Fruit fly (Drosophila melanogaster) whole organism, prepupa: Measurements from ENCODE around the gene CG11596.

Source experiments
- Blimp-1 ChIP-seq: fragments of 200-800 bp; sonication (Bioruptor generic); optimal IDR thresholded peaks from 3 replicates; lab custom pipeline; 2017; ENCODE audit warnings: missing biosample characterization, missing genetic modification characterization, mild to moderate bottlenecking, moderate library complexity, missing genetic modification reagents
- CG10631 ChIP-seq: fragments of 200-800 bp; sonication (Bioruptor generic); optimal IDR thresholded peaks from 2 replicates; lab custom pipeline; 2016; ENCODE audit warnings: missing biosample characterization, missing genetic modification characterization
- CG11294 ChIP-seq: fragments of 200-800 bp; sonication (Bioruptor generic); IDR thresholded peaks from 2 replicates; pipeline ENCODE4 v1.3.6; 2022; ENCODE audit warnings: missing biosample characterization, missing genetic modification characterization
- CG11762 ChIP-seq: fragments of 200-800 bp; sonication (Bioruptor generic); optimal IDR thresholded peaks from 3 replicates; lab custom pipeline; 2016; ENCODE audit warnings: missing biosample characterization, missing genetic modification characterization; ENCODE audit not compliant: insufficient read depth
- CG15336 ChIP-seq: fragments of 200-800 bp; sonication (Bioruptor generic); IDR thresholded peaks from 2 replicates; pipeline ENCODE4 v1.3.6; 2022; ENCODE audit warnings: missing biosample characterization, missing genetic modification characterization
- CG1621 ChIP-seq: fragments of 200-800 bp; sonication (Bioruptor generic); optimal IDR thresholded peaks from 3 replicates; lab custom pipeline; 2018; ENCODE audit warnings: missing biosample characterization, mild to moderate bottlenecking, missing genetic modification characterization
- CG16779 ChIP-seq: fragments of 200-800 bp; sonication (Bioruptor generic); optimal IDR thresholded peaks from 3 replicates; lab custom pipeline; 2017; ENCODE audit warnings: missing biosample characterization, mild to moderate bottlenecking, missing genetic modification characterization
- CG3032 ChIP-seq: fragments of 200-800 bp; optimal IDR thresholded peaks from 2 replicates; lab custom pipeline; 2019; ENCODE audit warnings: missing biosample characterization, mild to moderate bottlenecking, missing genetic modification characterization, moderate library complexity
- CG31627 ChIP-seq: fragments of 200-800 bp; sonication (Bioruptor generic); optimal IDR thresholded peaks from 3 replicates; lab custom pipeline; 2016; ENCODE audit warnings: missing biosample characterization, missing genetic modification characterization
- CG34406 ChIP-seq: fragments of 200-800 bp; sonication (Bioruptor generic); optimal IDR thresholded peaks from 3 replicates; lab custom pipeline; 2016; ENCODE audit warnings: missing biosample characterization, missing genetic modification characterization
- CG3919 ChIP-seq: fragments of 200-800 bp; sonication (Bioruptor generic); optimal IDR thresholded peaks from 3 replicates; lab custom pipeline; 2016; ENCODE audit warnings: missing biosample characterization, missing genetic modification characterization
- CG4318 ChIP-seq: fragments of 200-800 bp; sonication (Bioruptor generic); optimal IDR thresholded peaks from 3 replicates; lab custom pipeline; 2017; ENCODE audit warnings: missing biosample characterization, mild to moderate bottlenecking, missing genetic modification characterization
- CG6276 ChIP-seq: fragments of 200-800 bp; sonication (Bioruptor generic); optimal IDR thresholded peaks from 2 replicates; lab custom pipeline; 2017; ENCODE audit warnings: missing biosample characterization, mild to moderate bottlenecking, missing genetic modification characterization
- CG6808 ChIP-seq: fragments of 200-800 bp; sonication (Bioruptor generic); optimal IDR thresholded peaks from 3 replicates; lab custom pipeline; 2017; ENCODE audit warnings: missing biosample characterization, missing genetic modification characterization, mild to moderate bottlenecking, moderate library complexity, missing genetic modification reagents
- CG6854 ChIP-seq: fragments of 200-800 bp; sonication (Bioruptor generic); optimal IDR thresholded peaks from 2 replicates; lab custom pipeline; 2017; ENCODE audit warnings: missing biosample characterization, mild to moderate bottlenecking, missing genetic modification characterization
- CG7368 ChIP-seq: fragments of 200-800 bp; sonication (Bioruptor generic); optimal IDR thresholded peaks from 3 replicates; lab custom pipeline; 2016; ENCODE audit warnings: missing biosample characterization, missing genetic modification characterization
- CG8119 ChIP-seq: fragments of 200-800 bp; sonication (Bioruptor generic); IDR thresholded peaks from 3 replicates; pipeline ENCODE4 v1.3.6; 2022; ENCODE audit warnings: missing biosample characterization, missing genetic modification characterization
- CG8319 ChIP-seq: fragments of 200-800 bp; sonication (Bioruptor generic); optimal IDR thresholded peaks from 3 replicates; lab custom pipeline; 2016; ENCODE audit warnings: missing biosample characterization, missing genetic modification characterization
- CG9139 ChIP-seq: fragments of 200-800 bp; sonication (Bioruptor generic); optimal IDR thresholded peaks from 3 replicates; lab custom pipeline; 2017; ENCODE audit warnings: missing biosample characterization, mild to moderate bottlenecking, missing genetic modification characterization
- Eip75B ChIP-seq: fragments of 200-800 bp; sonication (Bioruptor generic); optimal IDR thresholded peaks from 3 replicates; lab custom pipeline; 2016; ENCODE audit warnings: missing biosample characterization, missing genetic modification characterization
- Eip78C ChIP-seq: fragments of 200-800 bp; sonication (Bioruptor generic); peaks from one replicate; lab custom pipeline; 2016; ENCODE audit warnings: missing biosample characterization, missing genetic modification characterization
- Eip93F ChIP-seq: fragments of 200-800 bp; sonication (Bioruptor generic); optimal IDR thresholded peaks from 2 replicates; lab custom pipeline; 2016; ENCODE audit warnings: missing biosample characterization, mild to moderate bottlenecking, missing genetic modification characterization
- Gug ChIP-seq: fragments of 200-800 bp; sonication (Bioruptor generic); IDR thresholded peaks from 2 replicates; pipeline ENCODE4 v1.3.6; 2022; ENCODE audit warnings: missing biosample characterization, missing genetic modification characterization
- Hr38 ChIP-seq: sonication (Bioruptor generic); optimal IDR thresholded peaks from 2 replicates; lab custom pipeline; 2016; ENCODE audit warnings: missing biosample characterization, missing genetic modification characterization
- Hr39 ChIP-seq: fragments of 200-800 bp; sonication (Bioruptor generic); optimal IDR thresholded peaks from 2 replicates; lab custom pipeline; 2016; ENCODE audit warnings: missing biosample characterization, missing genetic modification characterization
- Hr4 ChIP-seq: fragments of 200-800 bp; sonication (Bioruptor generic); optimal IDR thresholded peaks from 3 replicates; lab custom pipeline; 2016; ENCODE audit warnings: missing biosample characterization, missing genetic modification characterization
- Lpt ChIP-seq: fragments of 200-800 bp; sonication (Bioruptor generic); optimal IDR thresholded peaks from 3 replicates; lab custom pipeline; 2016; ENCODE audit warnings: missing biosample characterization, missing genetic modification characterization
- OdsH ChIP-seq: fragments of 200-800 bp; sonication (Bioruptor generic); optimal IDR thresholded peaks from 3 replicates; lab custom pipeline; 2016; ENCODE audit warnings: missing biosample characterization, missing genetic modification characterization
- Smox ChIP-seq: fragments of 200-800 bp; sonication (Bioruptor generic); optimal IDR thresholded peaks from 3 replicates; lab custom pipeline; 2016; ENCODE audit warnings: missing biosample characterization, missing genetic modification characterization
- Sox102F ChIP-seq: fragments of 200-800 bp; sonication (Bioruptor generic); optimal IDR thresholded peaks from 2 replicates; lab custom pipeline; 2016; ENCODE audit warnings: missing biosample characterization, mild to moderate bottlenecking, missing genetic modification characterization
- Sox14 ChIP-seq: fragments of 200-800 bp; sonication (Bioruptor generic); optimal IDR thresholded peaks from 3 replicates; lab custom pipeline; 2016; ENCODE audit warnings: missing biosample characterization, missing genetic modification characterization
- Sox15 ChIP-seq: fragments of 200-800 bp; sonication (Bioruptor generic); optimal IDR thresholded peaks from 3 replicates; lab custom pipeline; 2016; ENCODE audit warnings: missing biosample characterization, missing genetic modification characterization
- acj6 ChIP-seq: fragments of 200-800 bp; sonication (Bioruptor generic); optimal IDR thresholded peaks from 3 replicates; lab custom pipeline; 2016; ENCODE audit warnings: missing biosample characterization, missing genetic modification characterization
- cyc ChIP-seq: fragments of 200-800 bp; sonication (Bioruptor generic); optimal IDR thresholded peaks from 3 replicates; lab custom pipeline; 2016; ENCODE audit warnings: missing biosample characterization, missing genetic modification characterization
- dac ChIP-seq: fragments of 200-800 bp; sonication (Bioruptor generic); optimal IDR thresholded peaks from 2 replicates; lab custom pipeline; 2017; ENCODE audit warnings: missing biosample characterization, mild to moderate bottlenecking, missing genetic modification characterization
- eg ChIP-seq: fragments of 200-800 bp; sonication (Bioruptor generic); IDR thresholded peaks from 3 replicates; pipeline ENCODE4 v1.3.6; 2022; ENCODE audit warnings: missing biosample characterization, missing genetic modification characterization
- fd59A ChIP-seq: fragments of 200-800 bp; sonication (Bioruptor generic); optimal IDR thresholded peaks from 2 replicates; lab custom pipeline; 2017; ENCODE audit warnings: missing biosample characterization, mild to moderate bottlenecking, missing genetic modification characterization, missing genetic modification reagents
- fd85E ChIP-seq: fragments of 200-800 bp; sonication (Bioruptor generic); optimal IDR thresholded peaks from 3 replicates; lab custom pipeline; 2016; ENCODE audit warnings: missing biosample characterization, missing genetic modification characterization
- fkh ChIP-seq: fragments of 200-800 bp; sonication (Bioruptor generic); optimal IDR thresholded peaks from 3 replicates; lab custom pipeline; 2017; ENCODE audit warnings: missing biosample characterization, mild to moderate bottlenecking, missing genetic modification characterization, moderate library complexity
- lz ChIP-seq: fragments of 200-800 bp; sonication (Bioruptor generic); optimal IDR thresholded peaks from 3 replicates; lab custom pipeline; 2016; ENCODE audit warnings: missing biosample characterization, missing genetic modification characterization
- net ChIP-seq: fragments of 200-800 bp; sonication (Bioruptor generic); optimal IDR thresholded peaks from 3 replicates; lab custom pipeline; 2016; ENCODE audit warnings: missing biosample characterization, missing genetic modification characterization
- pdm3 ChIP-seq: fragments of 200-800 bp; sonication (Bioruptor generic); optimal IDR thresholded peaks from 3 replicates; lab custom pipeline; 2016; ENCODE audit warnings: missing biosample characterization, missing genetic modification characterization
- ss ChIP-seq, 2 experiments: fragments of 200-800 bp; sonication (Bioruptor generic); optimal IDR thresholded peaks; 2 replicates in 1 of 2; 3 replicates in 1 of 2; lab custom pipeline; 2017 to 2018; ENCODE audit warnings: mild to moderate bottlenecking in 2 of 2, missing biosample characterization in 2 of 2, missing genetic modification characterization in 2 of 2, moderate library complexity in 1 of 2
- svp ChIP-seq: fragments of 200-800 bp; sonication (Bioruptor generic); peaks from one replicate; lab custom pipeline; 2016; ENCODE audit warnings: missing biosample characterization, missing genetic modification characterization
- topi ChIP-seq: fragments of 200-800 bp; sonication (Bioruptor generic); optimal IDR thresholded peaks from 3 replicates; lab custom pipeline; 2016; ENCODE audit warnings: missing biosample characterization, missing genetic modification characterization
- vri ChIP-seq: fragments of 200-800 bp; sonication (Bioruptor generic); optimal IDR thresholded peaks from 3 replicates; lab custom pipeline; 2016; ENCODE audit warnings: missing biosample characterization, mild to moderate bottlenecking, missing genetic modification characterization

The CG11596 gene

dm6 chrX:1941669-1942092 is 14.2 kb downstream of the CG11596 start, which contains the start of gene Hr4 (continued):
- TF ChIP-seq CG6808, result no peak
- TF ChIP-seq CG15336 (GFP tag; lab: Robert Waterston, UW), result peak; percentile 62; the same call in 1 of the 2 replicates
- TF ChIP-seq CG3032, result no peak
- no peak for TF ChIP-seq CG34406
- TF ChIP-seq ss (GFP tag; optimal IDR thresholded peaks at IDR 0.05; lab: Kevin White, UChicago), result peak; percentile 2 to 34
- TF ChIP-seq CG1621 (tag; lab: Kevin White, UChicago), result no peak
- no peak for TF ChIP-seq CG4318
- no peak for TF ChIP-seq Hr38 (GFP tag; lab: Kevin White, UChicago)
- no peak for TF ChIP-seq Sox14 (GFP tag; lab: Kevin White, UChicago)
- peak; percentile 17 for TF ChIP-seq CG9139 (GFP tag; lab: Kevin White, UChicago)
- no peak for TF ChIP-seq fd85E (GFP tag; lab: Kevin White, UChicago)
- TF ChIP-seq, all 60 proteins: peak for 20

dm6 chrX:1943337-1944244 is 16.1 kb downstream of the CG11596 start:
- TF ChIP-seq Lpt (GFP tag; lab: Kevin White, UChicago) (no peak), CG16779 (no peak), Sox15 (GFP tag; lab: Kevin White, UChicago) (peak; percentile 64), CG11294 (GFP tag; lab: Robert Waterston, UW) (no peak), cyc (GFP tag; lab: Kevin White, UChicago) (peak; percentile 50), lz (GFP tag; lab: Kevin White, UChicago) (peak; percentile 78), Eip93F (peak; percentile 41), topi (peak; percentile 84), CG9139 (GFP tag; lab: Kevin White, UChicago) (no peak), eg (GFP tag; lab: Robert Waterston, UW) (peak; percentile 30; the same call in 1 of the 3 replicates), CG11762 (GFP tag; lab: Kevin White, UChicago) (peak; percentile 55), fd59A (GFP tag; lab: Kevin White, UChicago) (peak; percentile 32), CG6854 (peak; percentile 46), svp (GFP tag; lab: Kevin White, UChicago) (peak; percentile 87), CG8319 (peak; percentile 23), Gug (GFP tag; lab: Robert Waterston, UW) (0 out of 2 replicates have a peak, but pooled peaks have one; percentile 8), acj6 (GFP tag; lab: Kevin White, UChicago) (peak; percentile 65), Sox102F (GFP tag; lab: Kevin White, UChicago) (peak; percentile 84), net (GFP tag; lab: Kevin White, UChicago) (no peak), CG4318 (peak; percentile 22), Hr4 (GFP tag; lab: Kevin White, UChicago) (peak; percentile 55), Hr39 (GFP tag; lab: Kevin White, UChicago) (peak; percentile 78), CG8119 (GFP tag; lab: Robert Waterston, UW) (no peak), Smox (GFP tag; lab: Kevin White, UChicago) (peak; percentile 75), Eip75B (peak; percentile 73), CG6808 (peak; percentile 32), CG1621 (tag; lab: Kevin White, UChicago) (peak; percentile 10), CG15336 (GFP tag; lab: Robert Waterston, UW) (no peak), pdm3 (peak; percentile 54), vri (GFP tag; lab: Kevin White, UChicago) (peak; percentile 68), dac (GFP tag; lab: Kevin White, UChicago) (no peak), fkh (GFP tag; lab: Kevin White, UChicago) (peak; percentile 89), Blimp-1 (GFP tag; lab: Kevin White, UChicago) (peak; percentile 61), Hr38 (GFP tag; lab: Kevin White, UChicago) (no peak), Sox14 (GFP tag; lab: Kevin White, UChicago) (peak; percentile 72), CG3919 (peak; percentile 39), Eip78C (peak; percentile 91), CG10631 (GFP tag; lab: Kevin White, UChicago) (peak; percentile 39), CG6276 (GFP tag; lab: Kevin White, UChicago) (peak; percentile 58), CG7368 (GFP tag; lab: Kevin White, UChicago) (no peak), fd85E (GFP tag; lab: Kevin White, UChicago) (no peak), CG34406 (peak; percentile 71), ss (GFP tag; optimal IDR thresholded peaks at IDR 0.05; lab: Kevin White, UChicago) (peak; percentile 37 to 69), CG3032 (peak; percentile 50), CG31627 (GFP tag; lab: Kevin White, UChicago) (peak; percentile 81), OdsH (GFP tag; lab: Kevin White, UChicago) (peak; percentile 50)
